Worm (Caenorhabditis elegans) whole organism, L1 larva: ENCODE measurements around the gene clec-127.

Source experiments
- C16A3.4 ChIP-seq: fragments of 150-350 bp; optimal IDR thresholded peaks from 2 replicates; lab custom pipeline; 2014; ENCODE audit warnings: missing biosample characterization, missing genetic modification characterization
- C34B4.2 ChIP-seq: sonication (generic microtip); optimal IDR thresholded peaks from 2 replicates; lab custom pipeline; 2017; ENCODE audit warnings: mild to moderate bottlenecking, missing genetic modification characterization, missing compliant biosample characterization
- F16B12.6 ChIP-seq: fragments of 150-350 bp; optimal IDR thresholded peaks from 2 replicates; lab custom pipeline; 2014; ENCODE audit warnings: missing biosample characterization, missing genetic modification characterization
- Y116A8C.19 ChIP-seq: sonication (generic microtip); optimal IDR thresholded peaks from 2 replicates; lab custom pipeline; 2016; ENCODE audit warnings: missing compliant biosample characterization, missing genetic modification characterization, borderline replicate concordance
- aha-1 ChIP-seq: fragments of 150-350 bp; optimal IDR thresholded peaks from 2 replicates; lab custom pipeline; 2014; ENCODE audit warnings: missing biosample characterization, missing genetic modification characterization
- aly-2 ChIP-seq: fragments of 150-350 bp; optimal IDR thresholded peaks from 2 replicates; lab custom pipeline; 2014; ENCODE audit warnings: missing biosample characterization, missing genetic modification characterization
- ceh-63 ChIP-seq: fragments of 200-800 bp; sonication (Bioruptor generic); optimal IDR thresholded peaks from 2 replicates; lab custom pipeline; 2018; ENCODE audit warnings: mild to moderate bottlenecking, missing genetic modification characterization, missing compliant biosample characterization
- ceh-82 ChIP-seq, 3 experiments: fragments of 150-350 bp in 1 of 3; sonication (generic microtip) in 2 of 3; optimal IDR thresholded peaks; 2 replicates each; lab custom pipeline; 2014 to 2017; ENCODE audit warnings: missing biosample characterization in 3 of 3, missing genetic modification characterization in 3 of 3
- ceh-88 ChIP-seq: fragments of 200-800 bp; sonication (Bioruptor generic); IDR thresholded peaks from 2 replicates; pipeline ENCODE4 v1.3.6; 2022; ENCODE audit warnings: missing genetic modification characterization, missing compliant biosample characterization
- ceh-90 ChIP-seq: sonication (generic microtip); optimal IDR thresholded peaks from 2 replicates; lab custom pipeline; 2016; ENCODE audit warnings: missing genetic modification characterization, missing compliant biosample characterization
- ces-1 ChIP-seq: fragments of 150-350 bp; optimal IDR thresholded peaks from 2 replicates; lab custom pipeline; 2014; ENCODE audit warnings: missing biosample characterization, missing genetic modification reagents, missing genetic modification characterization
- dsc-1 ChIP-seq: sonication (generic microtip); optimal IDR thresholded peaks from 2 replicates; lab custom pipeline; 2016; ENCODE audit warnings: mild to moderate bottlenecking, missing genetic modification characterization, missing compliant biosample characterization
- efl-1 ChIP-seq, 4 experiments: fragments of 150-350 bp; optimal IDR thresholded peaks in 3 of 4; peaks in 1 of 4; 1 replicate in 1 of 4; 2 replicates in 3 of 4; lab custom pipeline; 2014; ENCODE audit warnings: missing biosample characterization in 2 of 4, missing genetic modification characterization in 2 of 4, missing genetic modification reagents in 2 of 4
- efl-3 ChIP-seq: fragments of 200-800 bp; sonication (Bioruptor generic); optimal IDR thresholded peaks from 2 replicates; lab custom pipeline; 2018; ENCODE audit warnings: mild to moderate bottlenecking, missing genetic modification characterization, missing compliant biosample characterization
- egl-13 ChIP-seq: sonication (generic microtip); optimal IDR thresholded peaks from 2 replicates; lab custom pipeline; 2016; ENCODE audit warnings: missing genotype, missing genetic modification reagents, missing genetic modification characterization, missing compliant biosample characterization
- egl-27 ChIP-seq, 2 experiments: fragments of 150-350 bp in 1 of 2; sonication (generic microtip); optimal IDR thresholded peaks; 3 replicates each; lab custom pipeline; 2017 to 2018; ENCODE audit warnings: missing biosample characterization in 2 of 2, missing genetic modification characterization in 2 of 2, missing genetic modification reagents in 2 of 2
- elt-3 ChIP-seq, 6 experiments: fragments of 150-350 bp in 1 of 6; sonication (generic microtip); optimal IDR thresholded peaks; 2 replicates each; lab custom pipeline; 2017 to 2018; ENCODE audit warnings: missing biosample characterization in 6 of 6, missing genetic modification characterization in 6 of 6, inconsistent platforms in 1 of 6
- ets-5 ChIP-seq: fragments of 200-800 bp; sonication (Bioruptor generic); IDR thresholded peaks from 2 replicates; pipeline ENCODE4 v1.3.6; 2022; ENCODE audit warnings: missing genetic modification characterization, missing compliant biosample characterization
- fos-1 ChIP-seq: fragments of 150-350 bp; optimal IDR thresholded peaks from 2 replicates; lab custom pipeline; 2014; ENCODE audit warnings: missing biosample characterization, missing genetic modification characterization
- grh-1 ChIP-seq: fragments of 200-800 bp; sonication (Bioruptor generic); IDR thresholded peaks from 2 replicates; pipeline ENCODE4 v1.3.6; 2022; ENCODE audit warnings: missing genetic modification reagents, missing genetic modification characterization, missing compliant biosample characterization
- hlh-17 ChIP-seq: fragments of 200-800 bp; sonication (Bioruptor generic); optimal IDR thresholded peaks from 2 replicates; lab custom pipeline; 2018; ENCODE audit warnings: missing genetic modification characterization, mild to moderate bottlenecking, missing compliant biosample characterization, moderate library complexity, borderline replicate concordance
- hlh-4 ChIP-seq: sonication (generic microtip); optimal IDR thresholded peaks from 2 replicates; lab custom pipeline; 2016; ENCODE audit warnings: mild to moderate bottlenecking, missing genetic modification characterization, missing compliant biosample characterization
- isw-1 ChIP-seq: fragments of 200-800 bp; sonication (Bioruptor generic); IDR thresholded peaks from 2 replicates; pipeline ENCODE4 v1.3.6; 2022; ENCODE audit warnings: missing genetic modification characterization, missing compliant biosample characterization
- jun-1 ChIP-seq: fragments of 150-350 bp; optimal IDR thresholded peaks from 2 replicates; lab custom pipeline; 2014; ENCODE audit warnings: missing biosample characterization, missing genetic modification reagents, missing genetic modification characterization
- lin-13 ChIP-seq: fragments of 150-350 bp; optimal IDR thresholded peaks from 2 replicates; lab custom pipeline; 2014; ENCODE audit warnings: missing biosample characterization, missing genetic modification reagents, missing genetic modification characterization
- lin-14 ChIP-seq: fragments of 200-800 bp; sonication (Bioruptor generic); optimal IDR thresholded peaks from 2 replicates; lab custom pipeline; 2018; ENCODE audit warnings: mild to moderate bottlenecking, missing genetic modification characterization, moderate library complexity, missing compliant biosample characterization
- lin-15B ChIP-seq: fragments of 150-350 bp; sonication (generic microtip); optimal IDR thresholded peaks from 3 replicates; lab custom pipeline; 2014; ENCODE audit warnings: missing biosample characterization, missing genetic modification characterization
- mab-9 ChIP-seq: fragments of 200-800 bp; sonication (Bioruptor generic); IDR thresholded peaks from 2 replicates; pipeline ENCODE4 v1.3.6; 2022; ENCODE audit warnings: missing genetic modification reagents, missing genetic modification characterization, missing compliant biosample characterization
- mdl-1 ChIP-seq, 2 experiments: fragments of 150-350 bp; optimal IDR thresholded peaks; 2 replicates each; lab custom pipeline; 2014 to 2017; ENCODE audit warnings: missing biosample characterization in 2 of 2, missing genetic modification characterization in 2 of 2, inconsistent platforms in 1 of 2
- mef-2 ChIP-seq: fragments of 150-350 bp; optimal IDR thresholded peaks from 2 replicates; lab custom pipeline; 2014; ENCODE audit warnings: missing biosample characterization, missing genetic modification characterization
- mep-1 ChIP-seq: fragments of 150-350 bp; optimal IDR thresholded peaks from 2 replicates; lab custom pipeline; 2014; ENCODE audit warnings: missing biosample characterization, missing genetic modification characterization
- nhr-11 ChIP-seq: fragments of 150-350 bp; optimal IDR thresholded peaks from 2 replicates; lab custom pipeline; 2014; ENCODE audit warnings: missing biosample characterization, missing genetic modification characterization
- nhr-20 ChIP-seq: sonication (generic microtip); optimal IDR thresholded peaks from 2 replicates; lab custom pipeline; 2016; ENCODE audit warnings: mild to moderate bottlenecking, missing genetic modification characterization, missing compliant biosample characterization
- nhr-77 ChIP-seq: fragments of 150-350 bp; optimal IDR thresholded peaks from 2 replicates; lab custom pipeline; 2014; ENCODE audit warnings: missing biosample characterization, missing genetic modification characterization
- nhr-84 ChIP-seq: sonication (generic microtip); optimal IDR thresholded peaks from 2 replicates; lab custom pipeline; 2017; ENCODE audit warnings: missing biosample characterization, missing genetic modification characterization
- nhr-85 ChIP-seq: sonication (generic microtip); peaks from one replicate; lab custom pipeline; 2016; ENCODE audit warnings: missing genetic modification characterization, inconsistent platforms, missing compliant biosample characterization
- pag-3 ChIP-seq: sonication (generic microtip); optimal IDR thresholded peaks from 2 replicates; lab custom pipeline; 2017; ENCODE audit warnings: missing genetic modification characterization, mild to moderate bottlenecking, missing compliant biosample characterization, antibody characterized with exemption, borderline replicate concordance; ENCODE audit not compliant: insufficient read depth
- pax-3 ChIP-seq: fragments of 200-800 bp; sonication (Bioruptor generic); optimal IDR thresholded peaks from 2 replicates; lab custom pipeline; 2018; ENCODE audit warnings: mild to moderate bottlenecking, missing genetic modification characterization, moderate library complexity, missing compliant biosample characterization
- sox-4 ChIP-seq: sonication (generic microtip); optimal IDR thresholded peaks from 2 replicates; lab custom pipeline; 2016; ENCODE audit warnings: missing genetic modification characterization, missing compliant biosample characterization
- tlp-1 ChIP-seq: fragments of 150-350 bp; optimal IDR thresholded peaks from 2 replicates; lab custom pipeline; 2014; ENCODE audit warnings: missing biosample characterization, missing genetic modification characterization
- unc-30 ChIP-seq: sonication (generic microtip); optimal IDR thresholded peaks from 2 replicates; lab custom pipeline; 2017; ENCODE audit warnings: missing biosample characterization, missing genetic modification characterization
- unc-62 ChIP-seq: fragments of 150-350 bp; optimal IDR thresholded peaks from 2 replicates; lab custom pipeline; 2014; ENCODE audit warnings: missing biosample characterization, missing genetic modification reagents, missing genetic modification characterization
- vab-15 ChIP-seq: sonication (generic microtip); optimal IDR thresholded peaks from 2 replicates; lab custom pipeline; 2017; ENCODE audit warnings: missing genotype, mild to moderate bottlenecking, missing genetic modification characterization, missing compliant biosample characterization
- zag-1 ChIP-seq: fragments of 150-350 bp; optimal IDR thresholded peaks from 2 replicates; lab custom pipeline; 2014; ENCODE audit warnings: missing biosample characterization, missing genetic modification characterization
- ztf-11 ChIP-seq, 2 experiments: sonication (generic microtip); optimal IDR thresholded peaks; 2 replicates each; lab custom pipeline; 2016 to 2017; ENCODE audit warnings: missing genetic modification characterization in 2 of 2, missing biosample characterization in 1 of 2, missing compliant biosample characterization in 1 of 2

clec-127 gene

DNA sequence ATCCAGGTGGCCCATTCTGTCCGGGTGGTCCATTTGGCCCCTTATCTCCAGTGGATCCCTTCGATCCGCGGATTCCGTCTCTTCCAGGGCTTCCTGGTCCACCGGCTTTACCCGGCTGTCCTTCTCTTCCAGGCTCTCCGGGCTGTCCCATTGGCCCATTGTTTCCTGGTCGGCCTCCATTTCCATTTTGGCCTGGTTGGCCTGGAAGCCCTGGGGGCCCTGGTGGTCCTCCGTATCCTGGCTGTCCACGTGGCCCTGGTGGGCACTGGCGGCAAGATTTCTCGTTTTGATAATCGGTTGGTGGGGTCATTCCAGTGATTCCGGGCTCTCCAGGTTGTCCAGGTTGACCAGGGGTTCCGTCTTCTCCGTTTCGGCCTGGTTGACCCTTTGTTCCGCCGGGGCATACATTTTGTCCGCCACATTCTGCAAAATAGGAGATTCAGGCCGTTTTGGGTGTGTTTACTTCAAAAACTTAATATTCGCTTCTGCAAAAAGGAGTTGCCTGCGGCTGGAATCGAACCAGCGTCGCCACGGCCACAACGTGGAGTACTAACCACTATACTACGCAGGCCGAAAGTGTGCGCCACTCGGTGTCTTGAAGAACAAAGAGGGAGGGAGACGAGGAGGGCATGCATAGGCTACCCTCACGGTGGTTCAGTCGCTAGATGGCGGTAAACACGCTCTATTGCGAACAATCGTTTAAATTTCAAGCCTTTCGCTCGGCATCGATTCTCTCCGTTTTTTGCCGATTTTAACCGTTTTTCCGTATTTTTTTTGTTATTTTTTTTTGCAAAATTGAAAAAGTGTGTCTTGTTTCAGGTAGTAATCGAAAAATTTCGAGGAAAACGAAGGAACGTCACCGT lies 47.8 kb downstream of the clec-127 start, which contains the start of gene W09G10.9 (continued):
- TF ChIP-seq nhr-20 (tag; lab: Kevin White, UChicago) (peak; percentile 78), ceh-90 (tag; lab: Kevin White, UChicago) (no peak), lin-13 (GFP tag; lab: Kevin White, UChicago) (peak; percentile 32), nhr-85 (tag; lab: Kevin White, UChicago) (peak; percentile 63), hlh-4 (no peak), sox-4 (tag; lab: Kevin White, UChicago) (no peak), ceh-63 (GFP tag; lab: Kevin White, UChicago) (no peak), fos-1 (tag; lab: Kevin White, UChicago) (no peak), dsc-1 (tag; lab: Kevin White, UChicago) (peak; percentile 77), pag-3 (tag; lab: Kevin White, UChicago) (no peak), F16B12.6 (peak; percentile 48), ceh-88 (peak; percentile 73), efl-1 (optimal IDR thresholded peaks at IDR 0.05; lab: Kevin White, UChicago) (peak; percentile 38 to 53), efl-1 (GFP tag; optimal IDR thresholded peaks at IDR 0.05 in 1 of 2; lab: Kevin White, UChicago) (peak; percentile 29 to 93), unc-30 (tag; lab: Kevin White, UChicago) (no peak), mab-9 (GFP tag; lab: Robert Waterston, UW) (peak; percentile 75), ztf-11 (tag; optimal IDR thresholded peaks at IDR 0.05; lab: Kevin White, UChicago) (peak in 1 of 2 experiments; percentile 56), aha-1 (tag; lab: Kevin White, UChicago) (no peak), mdl-1 (tag; optimal IDR thresholded peaks at IDR 0.05; lab: Kevin White, UChicago) (peak in 1 of 2 experiments; percentile 61), Y116A8C.19 (tag; lab: Kevin White, UChicago) (no peak), mep-1 (peak; percentile 23), ces-1 (GFP tag; lab: Kevin White, UChicago) (no peak), nhr-77 (peak; percentile 52), tlp-1 (tag; lab: Kevin White, UChicago) (no peak), ets-5 (GFP tag; lab: Robert Waterston, UW) (no peak), unc-62 (GFP tag; lab: Kevin White, UChicago) (no peak), nhr-11 (tag; lab: Kevin White, UChicago) (no peak), zag-1 (tag; lab: Kevin White, UChicago) (no peak), hlh-17 (no peak), egl-13 (peak; percentile 54), jun-1 (tag; lab: Kevin White, UChicago) (peak; percentile 30), ceh-82 (tag; optimal IDR thresholded peaks at IDR 0.05; lab: Kevin White, UChicago) (peak; percentile 46 to 63 (median 62)), lin-14 (GFP tag; lab: Kevin White, UChicago) (peak; percentile 71), nhr-84 (tag; lab: Kevin White, UChicago) (no peak), efl-3 (GFP tag; lab: Kevin White, UChicago) (no peak), elt-3 (tag; optimal IDR thresholded peaks at IDR 0.05; lab: Kevin White, UChicago) (peak in 2 of 6 experiments; percentile 4 to 19), C34B4.2 (tag; lab: Kevin White, UChicago) (no peak), pax-3 (tag; lab: Kevin White, UChicago) (no peak), lin-15B (tag; lab: Kevin White, UChicago) (peak; percentile 13), vab-15 (tag; lab: Kevin White, UChicago) (no peak), grh-1 (peak; percentile 34; the same call in 1 of the 2 replicates), mef-2 (no peak), isw-1 (GFP tag; lab: Robert Waterston, UW) (peak; percentile 76), egl-27 (tag; optimal IDR thresholded peaks at IDR 0.05; lab: Kevin White, UChicago) (no peak), aly-2 (tag; lab: Kevin White, UChicago) (no peak), C16A3.4 (peak; percentile 41)
- TF ChIP-seq, all 84 proteins: peak for 43
